Fruit fly (Drosophila melanogaster): ENCODE data around the gene PNUTS.

- no peak for TF ChIP-seq kay (GFP tag; ENCODE audit: borderline replicate concordance)
- no peak for TF ChIP-seq pad (GFP tag; optimal IDR thresholded peaks at IDR 0.05)
- no peak for TF ChIP-seq Hr96 (GFP tag; optimal IDR thresholded peaks at IDR 0.05)
- TF ChIP-seq cnc (optimal IDR thresholded peaks at IDR 0.05), result no peak
- TF ChIP-seq ovo (GFP tag; optimal IDR thresholded peaks at IDR 0.05), result no peak
These were observed 6.7 kb downstream of the PNUTS start, which contains the start of gene ninaA for dm6 chr2L:877002-877401.
